Worm (Caenorhabditis elegans) whole organism, early embryonic: ENCODE data around the gene inx-2.
A peak's percentile ranks its signal among the peaks of the same experiment; 100 is the strongest.

Source experiments
- B0310.2 ChIP-seq: sonication (generic microtip); optimal IDR thresholded peaks from 2 replicates; lab custom pipeline; 2016; ENCODE audit warnings: mild to moderate bottlenecking, missing genetic modification characterization, missing compliant biosample characterization
- F13C5.2 ChIP-seq: sonication (generic microtip); optimal IDR thresholded peaks from 2 replicates; lab custom pipeline; 2017; ENCODE audit warnings: mild to moderate bottlenecking, missing genetic modification characterization, inconsistent platforms, missing compliant biosample characterization
- aly-1 ChIP-seq: sonication (generic microtip); optimal IDR thresholded peaks from 2 replicates; lab custom pipeline; 2016; ENCODE audit warnings: missing genetic modification characterization, missing compliant biosample characterization
- ama-1 ChIP-seq: fragments of 150-350 bp; optimal IDR thresholded peaks from 2 replicates; lab custom pipeline; 2014
- ceh-36 ChIP-seq: sonication (generic microtip); optimal IDR thresholded peaks from 2 replicates; lab custom pipeline; 2016; ENCODE audit warnings: missing genetic modification characterization, inconsistent platforms, missing compliant biosample characterization
- ets-7 ChIP-seq: sonication (generic microtip); optimal IDR thresholded peaks from 2 replicates; lab custom pipeline; 2016; ENCODE audit warnings: missing genotype, missing genetic modification characterization, missing compliant biosample characterization
- flt-1 ChIP-seq: fragments of 200-800 bp; sonication (Bioruptor generic); IDR thresholded peaks from 2 replicates; pipeline ENCODE4 v1.3.6; 2022; ENCODE audit warnings: missing genetic modification characterization, missing compliant biosample characterization
- hmbx-1 ChIP-seq: sonication (generic microtip); optimal IDR thresholded peaks from 2 replicates; lab custom pipeline; 2016; ENCODE audit warnings: mild to moderate bottlenecking, missing genetic modification characterization, missing compliant biosample characterization
- hmg-4 ChIP-seq: fragments of 200-800 bp; sonication (Bioruptor generic); optimal IDR thresholded peaks from 2 replicates; lab custom pipeline; 2018; ENCODE audit warnings: mild to moderate bottlenecking, missing genetic modification characterization, missing compliant biosample characterization
- hnd-1 ChIP-seq: sonication (generic microtip); optimal IDR thresholded peaks from 2 replicates; lab custom pipeline; 2016; ENCODE audit warnings: missing genetic modification characterization, missing compliant biosample characterization
- pes-1 ChIP-seq: fragments of 200-800 bp; sonication (Bioruptor generic); IDR thresholded peaks from 2 replicates; pipeline ENCODE4 v1.3.6; 2022; ENCODE audit warnings: missing genetic modification reagents, missing genetic modification characterization, missing compliant biosample characterization
- scrt-1 ChIP-seq: fragments of 200-800 bp; sonication (Bioruptor generic); IDR thresholded peaks from 2 replicates; pipeline ENCODE4 v1.3.6; 2022; ENCODE audit warnings: missing genetic modification characterization, missing compliant biosample characterization
- sea-1 ChIP-seq: fragments of 200-800 bp; sonication (Bioruptor generic); conservative IDR thresholded peaks from 2 replicates; pipeline ENCODE4 v1.3.6; 2022; ENCODE audit warnings: missing genetic modification characterization, missing compliant biosample characterization
- tbx-11 ChIP-seq: fragments of 200-800 bp; sonication (Bioruptor generic); IDR thresholded peaks from 2 replicates; pipeline ENCODE4 v1.3.6; 2022; ENCODE audit warnings: missing genetic modification characterization, missing compliant biosample characterization
- tbx-37 ChIP-seq: fragments of 200-800 bp; sonication (Bioruptor generic); conservative IDR thresholded peaks from 2 replicates; pipeline ENCODE4 v1.3.6; 2022; ENCODE audit warnings: missing genetic modification reagents, missing genetic modification characterization, missing compliant biosample characterization
- tra-4 ChIP-seq: sonication (generic microtip); optimal IDR thresholded peaks from 2 replicates; lab custom pipeline; 2017; ENCODE audit warnings: missing genetic modification characterization, missing compliant biosample characterization

The inx-2 gene

DNA sequence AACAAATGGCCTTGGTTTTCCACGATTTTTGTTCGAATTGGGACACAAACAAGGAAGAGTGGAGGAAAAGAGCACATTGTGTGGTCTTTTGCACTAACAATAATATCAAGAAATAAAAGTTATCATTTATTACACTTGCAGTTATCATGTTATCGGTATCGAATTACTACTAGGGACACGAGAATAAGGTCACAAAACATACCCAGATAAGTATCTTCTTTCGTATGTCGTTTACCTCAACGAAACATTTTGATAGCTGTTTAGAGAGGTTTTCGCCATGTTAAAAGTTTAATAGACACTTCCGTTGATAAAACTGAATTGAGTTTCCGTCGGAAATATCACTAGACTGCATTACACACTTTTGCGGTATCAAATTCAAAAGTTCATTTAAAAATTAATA, 45.5 kb downstream of the inx-2 start:
- no peak for TF ChIP-seq ets-7 (tag; lab: Kevin White, UChicago)

- TF ChIP-seq sea-1 (no peak), F13C5.2 (tag; lab: Kevin White, UChicago) (no peak), aly-1 (tag; lab: Kevin White, UChicago) (no peak), ceh-36 (no peak), ama-1 (lab: Kevin White, UChicago) (no peak), pes-1 (GFP tag; lab: Robert Waterston, UW) (no peak), hnd-1 (tag; lab: Kevin White, UChicago) (no peak), tra-4 (no peak), flt-1 (GFP tag; lab: Robert Waterston, UW) (no peak), tbx-37 (GFP tag; lab: Robert Waterston, UW) (no peak), scrt-1 (GFP tag; lab: Robert Waterston, UW) (no peak)
These were observed 47.1 kb downstream of the inx-2 start for ce11 chrX:11249392-11249791.

DNA sequence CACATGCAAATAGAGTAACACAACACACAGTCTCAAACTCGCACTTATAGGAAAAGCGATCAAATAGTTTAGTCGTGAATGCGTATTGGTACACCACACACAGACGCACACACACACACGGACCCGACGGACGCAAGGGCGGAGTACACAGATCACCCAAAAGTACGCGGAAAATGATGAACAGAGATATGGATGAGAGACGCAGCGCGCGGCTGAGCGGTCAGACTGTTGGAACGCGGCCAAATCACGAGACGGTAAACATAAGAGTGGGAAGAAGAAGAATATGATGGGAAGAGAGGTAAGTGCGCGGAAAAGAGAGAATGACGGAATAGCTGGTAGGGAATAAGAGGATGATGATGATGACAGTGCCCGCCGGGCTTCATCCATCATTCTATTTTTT, 48.5 kb downstream of the inx-2 start:
- TF ChIP-seq B0310.2 (tag; lab: Kevin White, UChicago) (no peak), hmg-4 (peak; percentile 46)

- TF ChIP-seq hmbx-1 (tag; lab: Kevin White, UChicago), result no peak
- TF ChIP-seq tbx-11 (GFP tag; lab: Robert Waterston, UW), result no peak
- TF ChIP-seq ama-1 (lab: Kevin White, UChicago), result no peak
- no peak for TF ChIP-seq B0310.2 (tag; lab: Kevin White, UChicago)
- TF ChIP-seq pes-1 (GFP tag; lab: Robert Waterston, UW), result no peak
- no peak for TF ChIP-seq tbx-37 (GFP tag; lab: Robert Waterston, UW)
- TF ChIP-seq tra-4, result no peak
- no peak for TF ChIP-seq aly-1 (tag; lab: Kevin White, UChicago)
These were observed 51.5 kb downstream of the inx-2 start for ce11 chrX:11245056-11245455.
